Fruit fly (Drosophila melanogaster) whole organism, embryonic: ENCODE results near the gene CG13024.

Experiments used
- Asciz ChIP-seq: fragments of 200-800 bp; sonication (Bioruptor generic); optimal IDR thresholded peaks from 2 replicates; lab custom pipeline; 2017; ENCODE audit warnings: missing biosample characterization, mild to moderate bottlenecking, missing genetic modification characterization, missing genetic modification reagents
- BtbVII ChIP-seq: fragments of 200-800 bp; sonication (Bioruptor generic); optimal IDR thresholded peaks from 3 replicates; lab custom pipeline; 2017; ENCODE audit warnings: missing biosample characterization, mild to moderate bottlenecking, missing genetic modification characterization
- C15 ChIP-seq: fragments of 200-800 bp; sonication (Bioruptor generic); IDR thresholded peaks from 3 replicates; pipeline ENCODE4 v1.3.6; 2022; ENCODE audit warnings: missing biosample characterization, missing genetic modification characterization
- CG10366 ChIP-seq: fragments of 200-800 bp; sonication (Bioruptor generic); IDR thresholded peaks from 2 replicates; pipeline ENCODE4 v1.3.6; 2022; ENCODE audit warnings: missing biosample characterization, missing genetic modification characterization
- CG10543 ChIP-seq: fragments of 200-800 bp; sonication (Bioruptor generic); optimal IDR thresholded peaks from 3 replicates; lab custom pipeline; 2017; ENCODE audit warnings: missing biosample characterization, mild to moderate bottlenecking, missing genetic modification characterization, moderate library complexity
- CG14441 ChIP-seq: fragments of 200-800 bp; sonication (Bioruptor generic); IDR thresholded peaks from 2 replicates; pipeline ENCODE4 v1.3.6; 2022; ENCODE audit warnings: missing biosample characterization, missing genetic modification characterization
- CG1647 ChIP-seq: fragments of 200-800 bp; sonication (Bioruptor generic); optimal IDR thresholded peaks from 3 replicates; lab custom pipeline; 2016; ENCODE audit warnings: missing biosample characterization, missing genetic modification characterization
- CG16863 ChIP-seq: fragments of 200-800 bp; sonication (Bioruptor generic); optimal IDR thresholded peaks from 3 replicates; lab custom pipeline; 2016; ENCODE audit warnings: missing biosample characterization, missing genetic modification characterization
- CG18262 ChIP-seq: fragments of 200-800 bp; optimal IDR thresholded peaks from 3 replicates; lab custom pipeline; 2019; ENCODE audit warnings: missing biosample characterization, mild to moderate bottlenecking, missing genetic modification characterization, moderate library complexity
- CG2202 ChIP-seq: fragments of 200-800 bp; sonication (Bioruptor generic); optimal IDR thresholded peaks from 2 replicates; lab custom pipeline; 2018; ENCODE audit warnings: missing biosample characterization, mild to moderate bottlenecking, missing genetic modification characterization
- CG3065 ChIP-seq: fragments of 200-800 bp; sonication (Bioruptor generic); optimal IDR thresholded peaks from 2 replicates; lab custom pipeline; 2016; ENCODE audit warnings: missing biosample characterization, missing genetic modification characterization
- CG31441 ChIP-seq: fragments of 200-800 bp; sonication (Bioruptor generic); IDR thresholded peaks from 2 replicates; pipeline ENCODE4 v1.3.6; 2022; ENCODE audit warnings: missing biosample characterization, missing genetic modification characterization
- CG4360 ChIP-seq: fragments of 200-800 bp; sonication (Bioruptor generic); IDR thresholded peaks from 2 replicates; pipeline ENCODE4 v1.3.6; 2022; ENCODE audit warnings: missing biosample characterization, missing genetic modification characterization
- CG6813 ChIP-seq: fragments of 200-800 bp; sonication (Bioruptor generic); optimal IDR thresholded peaks from 2 replicates; lab custom pipeline; 2017; ENCODE audit warnings: missing biosample characterization, missing genetic modification characterization, mild to moderate bottlenecking, moderate library complexity, missing genetic modification reagents
- CG9215 ChIP-seq: fragments of 200-800 bp; sonication (Bioruptor generic); IDR thresholded peaks from 2 replicates; pipeline ENCODE4 v1.3.6; 2022; ENCODE audit warnings: missing biosample characterization, missing genetic modification characterization
- CTCF ChIP-seq: fragments of 200-800 bp; sonication (Bioruptor generic); optimal IDR thresholded peaks from 2 replicates; lab custom pipeline; 2017; ENCODE audit warnings: missing biosample characterization, mild to moderate bottlenecking, missing genetic modification characterization, moderate library complexity
- E2f1 ChIP-seq: fragments of 200-800 bp; sonication (Bioruptor generic); IDR thresholded peaks from 2 replicates; pipeline ENCODE4 v1.3.6; 2022; ENCODE audit warnings: missing biosample characterization, missing genetic modification characterization
- HLH3B ChIP-seq: fragments of 200-800 bp; sonication (Bioruptor generic); IDR thresholded peaks from 2 replicates; pipeline ENCODE4 v1.3.6; 2022; ENCODE audit warnings: missing biosample characterization, missing genetic modification characterization
- HLHmδ ChIP-seq: fragments of 200-800 bp; sonication (Bioruptor generic); optimal IDR thresholded peaks from 2 replicates; lab custom pipeline; 2018; ENCODE audit warnings: missing biosample characterization, mild to moderate bottlenecking, missing genetic modification characterization, moderate library complexity
- Meics ChIP-seq: fragments of 200-800 bp; sonication (Bioruptor generic); optimal IDR thresholded peaks from 2 replicates; lab custom pipeline; 2017; ENCODE audit warnings: missing biosample characterization, mild to moderate bottlenecking, missing genetic modification characterization
- NfI ChIP-seq: fragments of 200-800 bp; sonication (Bioruptor generic); optimal IDR thresholded peaks from 3 replicates; lab custom pipeline; 2018; ENCODE audit warnings: missing biosample characterization, mild to moderate bottlenecking, missing genetic modification characterization, moderate library complexity
- Tbp ChIP-seq: fragments of >200 bp; optimal IDR thresholded peaks from 2 replicates; lab custom pipeline; 2018; ENCODE audit warnings: missing biosample characterization, missing genetic modification characterization
- Xrp1 ChIP-seq: fragments of 200-800 bp; sonication (Bioruptor generic); IDR thresholded peaks from 2 replicates; pipeline ENCODE4 v1.3.6; 2022; ENCODE audit warnings: missing biosample characterization, missing genetic modification characterization
- ac ChIP-seq: fragments of 200-800 bp; sonication (Bioruptor generic); optimal IDR thresholded peaks from 3 replicates; lab custom pipeline; 2017; ENCODE audit warnings: missing biosample characterization, mild to moderate bottlenecking, missing genetic modification characterization
- aop ChIP-seq: fragments of 200-800 bp; sonication (Bioruptor generic); IDR thresholded peaks from 2 replicates; pipeline ENCODE4 v1.3.6; 2022; ENCODE audit warnings: missing biosample characterization, missing genetic modification characterization
- ap ChIP-seq: fragments of 200-800 bp; sonication (Bioruptor generic); IDR thresholded peaks from 2 replicates; pipeline ENCODE4 v1.3.6; 2022; ENCODE audit warnings: missing biosample characterization, missing genetic modification characterization
- chif ChIP-seq, 2 experiments: fragments of 200-800 bp; sonication (Bioruptor generic); optimal IDR thresholded peaks; 3 replicates each; lab custom pipeline; 2016; ENCODE audit warnings: missing biosample characterization in 2 of 2, missing genetic modification characterization in 2 of 2
- chinmo ChIP-seq: fragments of 200-800 bp; sonication (Bioruptor generic); IDR thresholded peaks from 4 replicates; pipeline ENCODE4 v1.3.6; 2022; ENCODE audit warnings: missing biosample characterization, missing genetic modification characterization; ENCODE audit not compliant: partially characterized antibody
- chn ChIP-seq: fragments of 200-800 bp; sonication (Bioruptor generic); optimal IDR thresholded peaks from 2 replicates; lab custom pipeline; 2016; ENCODE audit warnings: missing biosample characterization, missing genetic modification characterization
- corto ChIP-seq: fragments of 200-800 bp; sonication (Bioruptor generic); optimal IDR thresholded peaks from 2 replicates; lab custom pipeline; 2016; ENCODE audit warnings: missing biosample characterization, mild to moderate bottlenecking, missing genetic modification characterization, moderate library complexity
- dmrt99B ChIP-seq: fragments of 200-800 bp; sonication (Bioruptor generic); optimal IDR thresholded peaks from 2 replicates; lab custom pipeline; 2018; ENCODE audit warnings: missing biosample characterization, mild to moderate bottlenecking, missing genetic modification characterization, moderate library complexity
- grn ChIP-seq: fragments of 200-800 bp; sonication (Bioruptor generic); optimal IDR thresholded peaks from 3 replicates; lab custom pipeline; 2017; ENCODE audit warnings: missing biosample characterization, missing genetic modification characterization
- ham ChIP-seq: fragments of 200-800 bp; sonication (Bioruptor generic); IDR thresholded peaks from 2 replicates; pipeline ENCODE4 v1.3.6; 2022; ENCODE audit warnings: missing biosample characterization, missing genetic modification characterization
- jigr1 ChIP-seq: fragments of 200-800 bp; sonication (Bioruptor generic); IDR thresholded peaks from 3 replicates; pipeline ENCODE4 v1.3.6; 2022; ENCODE audit warnings: missing biosample characterization, missing genetic modification characterization
- kay ChIP-seq: fragments of 200-800 bp; sonication (Bioruptor generic); optimal IDR thresholded peaks from 2 replicates; lab custom pipeline; 2016; ENCODE audit warnings: missing biosample characterization, missing genetic modification characterization
- lbe ChIP-seq: fragments of 200-800 bp; sonication (Bioruptor generic); optimal IDR thresholded peaks from 2 replicates; lab custom pipeline; 2016; ENCODE audit warnings: missing biosample characterization, mild to moderate bottlenecking, missing genetic modification characterization
- odd ChIP-seq: fragments of 200-800 bp; sonication (Bioruptor generic); optimal IDR thresholded peaks from 2 replicates; lab custom pipeline; 2017; ENCODE audit warnings: missing biosample characterization, mild to moderate bottlenecking, missing genetic modification characterization
- pb ChIP-seq: fragments of 200-800 bp; sonication (Bioruptor generic); optimal IDR thresholded peaks from 3 replicates; lab custom pipeline; 2016; ENCODE audit warnings: missing biosample characterization, missing genetic modification characterization
- prd ChIP-seq, 3 experiments: fragments of >200 bp in 2 of 3; fragments of 200-800 bp in 1 of 3; sonication (Bioruptor generic) in 1 of 3; optimal IDR thresholded peaks in 2 of 3; IDR thresholded peaks in 1 of 3; 2 replicates in 2 of 3; 3 replicates in 1 of 3; pipeline versions ENCODE4 v1.3.6 to Lab custom; 2017 to 2022; ENCODE audit warnings: missing biosample characterization in 1 of 3, missing genetic modification characterization in 1 of 3
- ranshi ChIP-seq: fragments of 200-800 bp; sonication (Bioruptor generic); IDR thresholded peaks from 2 replicates; pipeline ENCODE4 v1.3.6; 2022; ENCODE audit warnings: missing biosample characterization, missing genetic modification characterization
- run ChIP-seq: fragments of 200-800 bp; sonication (Bioruptor generic); optimal IDR thresholded peaks from 3 replicates; lab custom pipeline; 2018; ENCODE audit warnings: missing biosample characterization, mild to moderate bottlenecking, missing genetic modification characterization
- slou ChIP-seq: fragments of 200-800 bp; sonication (Bioruptor generic); optimal IDR thresholded peaks from 3 replicates; lab custom pipeline; 2016; ENCODE audit warnings: missing biosample characterization, missing genetic modification characterization
- sr ChIP-seq: fragments of 200-800 bp; sonication (Bioruptor generic); IDR thresholded peaks from 3 replicates; pipeline ENCODE4 v1.3.6; 2022; ENCODE audit warnings: missing biosample characterization, missing genetic modification characterization
- trem ChIP-seq: fragments of 200-800 bp; optimal IDR thresholded peaks from 3 replicates; lab custom pipeline; 2019; ENCODE audit warnings: missing biosample characterization, mild to moderate bottlenecking, missing genetic modification characterization, moderate library complexity
- zen2 ChIP-seq: fragments of 200-800 bp; sonication (Bioruptor generic); IDR thresholded peaks from 3 replicates; pipeline ENCODE4 v1.3.6; 2022; ENCODE audit warnings: missing biosample characterization, missing genetic modification characterization; ENCODE audit not compliant: partially characterized antibody

CG13024 gene

DNA sequence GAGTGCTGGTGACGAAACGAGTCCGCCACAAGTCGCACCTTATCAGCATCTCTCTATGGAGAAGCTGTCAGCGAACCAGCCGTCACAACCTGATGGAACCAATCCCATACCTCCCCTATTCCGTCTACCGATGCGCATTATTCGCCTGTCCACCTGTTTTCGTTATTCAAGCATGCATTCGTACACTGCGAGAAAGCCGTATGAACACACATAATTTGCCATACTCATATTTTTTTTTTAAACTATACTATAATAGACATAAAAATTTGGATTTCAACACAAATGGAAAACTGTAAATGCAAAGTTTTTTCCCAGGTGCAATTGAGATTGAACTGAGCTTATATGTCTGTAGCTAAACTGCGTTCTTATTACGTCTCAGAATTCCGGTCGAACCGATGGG lies 32.3 kb downstream of the CG13024 start (continued):
- no peak for TF ChIP-seq Xrp1 (GFP tag; lab: Robert Waterston, UW)
- TF ChIP-seq CG2202, result no peak
- TF ChIP-seq CG4360 (GFP tag; lab: Robert Waterston, UW), result no peak
- no peak for TF ChIP-seq HLH3B (GFP tag; lab: Robert Waterston, UW)
- TF ChIP-seq BtbVII (GFP tag; lab: Kevin White, UChicago), result no peak
- peak; percentile 73 for TF ChIP-seq corto (GFP tag; lab: Kevin White, UChicago)
- no peak for TF ChIP-seq ac
- no peak for TF ChIP-seq grn (GFP tag; lab: Kevin White, UChicago)
- peak; percentile 14 for TF ChIP-seq NfI (GFP tag; lab: Kevin White, UChicago)
- no peak for TF ChIP-seq CG10366 (GFP tag; lab: Robert Waterston, UW)
- TF ChIP-seq sr (GFP tag; lab: Robert Waterston, UW), result no peak
- no peak for TF ChIP-seq aop (GFP tag; lab: Robert Waterston, UW)
- no peak for TF ChIP-seq trem
- no peak for TF ChIP-seq prd (optimal IDR thresholded peaks at IDR 0.05; lab: Kevin White, UChicago)
- TF ChIP-seq prd (GFP tag; IDR thresholded peaks at IDR 0.05; lab: Robert Waterston, UW), result 0 out of 3 replicates have a peak, but pooled peaks have one; percentile 4
- TF ChIP-seq CG31441 (GFP tag; lab: Robert Waterston, UW), result no peak
- no peak for TF ChIP-seq CG14441
- TF ChIP-seq CG3065 (GFP tag; lab: Kevin White, UChicago), result no peak
- no peak for TF ChIP-seq Meics (GFP tag; lab: Kevin White, UChicago)
- TF ChIP-seq chif (GFP tag; optimal IDR thresholded peaks at IDR 0.05; lab: Kevin White, UChicago), result peak in 1 of 2 experiments; percentile 16
- no peak for TF ChIP-seq run
- TF ChIP-seq Tbp (GFP tag; lab: Kevin White, UChicago), result no peak
- TF ChIP-seq C15 (GFP tag; lab: Robert Waterston, UW), result no peak
- TF ChIP-seq CG16863 (GFP tag; lab: Kevin White, UChicago), result no peak
- TF ChIP-seq lbe (GFP tag; lab: Kevin White, UChicago), result peak; percentile 63
- no peak for TF ChIP-seq CG18262
- TF ChIP-seq kay (GFP tag; lab: Kevin White, UChicago), result no peak
- no peak for TF ChIP-seq CG9215 (GFP tag; lab: Robert Waterston, UW)
- TF ChIP-seq CG10543 (GFP tag; lab: Kevin White, UChicago), result no peak
- no peak for TF ChIP-seq HLHmδ (GFP tag; lab: Kevin White, UChicago)
- no peak for TF ChIP-seq odd (GFP tag; lab: Kevin White, UChicago)
- no peak for TF ChIP-seq ranshi (GFP tag; lab: Robert Waterston, UW)
- 0 out of 2 replicates have a peak, but pooled peaks have one; percentile 13 for TF ChIP-seq E2f1 (GFP tag; lab: Robert Waterston, UW)
- TF ChIP-seq ham, result no peak
- TF ChIP-seq chinmo (GFP tag; lab: Robert Waterston, UW), result no peak
- TF ChIP-seq jigr1 (GFP tag; lab: Robert Waterston, UW), result no peak
- no peak for TF ChIP-seq slou (GFP tag; lab: Kevin White, UChicago)
- no peak for TF ChIP-seq CTCF (GFP tag; lab: Kevin White, UChicago)
- no peak for TF ChIP-seq CG1647 (GFP tag; lab: Kevin White, UChicago)
- TF ChIP-seq zen2, result no peak
- no peak for TF ChIP-seq Asciz (GFP tag; lab: Kevin White, UChicago)
- no peak for TF ChIP-seq CG6813 (GFP tag; lab: Kevin White, UChicago)
- no peak for TF ChIP-seq ap (GFP tag; lab: Robert Waterston, UW)
- no peak for TF ChIP-seq pb (GFP tag; lab: Kevin White, UChicago)
- no peak for TF ChIP-seq dmrt99B (tag; lab: Kevin White, UChicago)
- TF ChIP-seq chn (GFP tag; lab: Kevin White, UChicago), result no peak
